Fruit fly (Drosophila melanogaster) whole organism, prepupa: Measurements from ENCODE around the gene CG13607.

Experiments
- Blimp-1 ChIP-seq: fragments of 200-800 bp; sonication (Bioruptor generic); optimal IDR thresholded peaks from 3 replicates; lab custom pipeline; 2017; ENCODE audit warnings: missing biosample characterization, missing genetic modification characterization, mild to moderate bottlenecking, moderate library complexity, missing genetic modification reagents
- CG10631 ChIP-seq: fragments of 200-800 bp; sonication (Bioruptor generic); optimal IDR thresholded peaks from 2 replicates; lab custom pipeline; 2016; ENCODE audit warnings: missing biosample characterization, missing genetic modification characterization
- CG10669 ChIP-seq: fragments of 200-800 bp; sonication (Bioruptor generic); optimal IDR thresholded peaks from 3 replicates; lab custom pipeline; 2018; ENCODE audit warnings: missing biosample characterization, mild to moderate bottlenecking, missing genetic modification characterization, moderate library complexity
- CG11294 ChIP-seq: fragments of 200-800 bp; sonication (Bioruptor generic); IDR thresholded peaks from 2 replicates; pipeline ENCODE4 v1.3.6; 2022; ENCODE audit warnings: missing biosample characterization, missing genetic modification characterization
- CG11762 ChIP-seq: fragments of 200-800 bp; sonication (Bioruptor generic); optimal IDR thresholded peaks from 3 replicates; lab custom pipeline; 2016; ENCODE audit warnings: missing biosample characterization, missing genetic modification characterization; ENCODE audit not compliant: insufficient read depth
- CG15336 ChIP-seq: fragments of 200-800 bp; sonication (Bioruptor generic); IDR thresholded peaks from 2 replicates; pipeline ENCODE4 v1.3.6; 2022; ENCODE audit warnings: missing biosample characterization, missing genetic modification characterization
- CG1621 ChIP-seq: fragments of 200-800 bp; sonication (Bioruptor generic); optimal IDR thresholded peaks from 3 replicates; lab custom pipeline; 2018; ENCODE audit warnings: missing biosample characterization, mild to moderate bottlenecking, missing genetic modification characterization
- CG16779 ChIP-seq: fragments of 200-800 bp; sonication (Bioruptor generic); optimal IDR thresholded peaks from 3 replicates; lab custom pipeline; 2017; ENCODE audit warnings: missing biosample characterization, mild to moderate bottlenecking, missing genetic modification characterization
- CG3032 ChIP-seq: fragments of 200-800 bp; optimal IDR thresholded peaks from 2 replicates; lab custom pipeline; 2019; ENCODE audit warnings: missing biosample characterization, mild to moderate bottlenecking, missing genetic modification characterization, moderate library complexity
- CG31627 ChIP-seq: fragments of 200-800 bp; sonication (Bioruptor generic); optimal IDR thresholded peaks from 3 replicates; lab custom pipeline; 2016; ENCODE audit warnings: missing biosample characterization, missing genetic modification characterization
- CG34406 ChIP-seq: fragments of 200-800 bp; sonication (Bioruptor generic); optimal IDR thresholded peaks from 3 replicates; lab custom pipeline; 2016; ENCODE audit warnings: missing biosample characterization, missing genetic modification characterization
- CG3919 ChIP-seq: fragments of 200-800 bp; sonication (Bioruptor generic); optimal IDR thresholded peaks from 3 replicates; lab custom pipeline; 2016; ENCODE audit warnings: missing biosample characterization, missing genetic modification characterization
- CG6163 ChIP-seq: fragments of 200-800 bp; sonication (Bioruptor generic); IDR thresholded peaks from 3 replicates; pipeline ENCODE4 v1.3.6; 2022; ENCODE audit warnings: missing biosample characterization, missing genetic modification characterization
- CG6276 ChIP-seq: fragments of 200-800 bp; sonication (Bioruptor generic); optimal IDR thresholded peaks from 2 replicates; lab custom pipeline; 2017; ENCODE audit warnings: missing biosample characterization, mild to moderate bottlenecking, missing genetic modification characterization
- CG6792 ChIP-seq: fragments of 200-800 bp; sonication (Bioruptor generic); optimal IDR thresholded peaks from 3 replicates; lab custom pipeline; 2016; ENCODE audit warnings: missing biosample characterization, missing genetic modification characterization
- CG6808 ChIP-seq: fragments of 200-800 bp; sonication (Bioruptor generic); optimal IDR thresholded peaks from 3 replicates; lab custom pipeline; 2017; ENCODE audit warnings: missing biosample characterization, missing genetic modification characterization, mild to moderate bottlenecking, moderate library complexity, missing genetic modification reagents
- CG6854 ChIP-seq: fragments of 200-800 bp; sonication (Bioruptor generic); optimal IDR thresholded peaks from 2 replicates; lab custom pipeline; 2017; ENCODE audit warnings: missing biosample characterization, mild to moderate bottlenecking, missing genetic modification characterization
- CG7368 ChIP-seq: fragments of 200-800 bp; sonication (Bioruptor generic); optimal IDR thresholded peaks from 3 replicates; lab custom pipeline; 2016; ENCODE audit warnings: missing biosample characterization, missing genetic modification characterization
- CG8319 ChIP-seq: fragments of 200-800 bp; sonication (Bioruptor generic); optimal IDR thresholded peaks from 3 replicates; lab custom pipeline; 2016; ENCODE audit warnings: missing biosample characterization, missing genetic modification characterization
- CG8632 ChIP-seq: fragments of 200-800 bp; sonication (Bioruptor generic); optimal IDR thresholded peaks from 3 replicates; lab custom pipeline; 2016; ENCODE audit warnings: missing biosample characterization, missing genetic modification characterization
- CG9139 ChIP-seq: fragments of 200-800 bp; sonication (Bioruptor generic); optimal IDR thresholded peaks from 3 replicates; lab custom pipeline; 2017; ENCODE audit warnings: missing biosample characterization, mild to moderate bottlenecking, missing genetic modification characterization
- Eip75B ChIP-seq: fragments of 200-800 bp; sonication (Bioruptor generic); optimal IDR thresholded peaks from 3 replicates; lab custom pipeline; 2016; ENCODE audit warnings: missing biosample characterization, missing genetic modification characterization
- Eip78C ChIP-seq: fragments of 200-800 bp; sonication (Bioruptor generic); peaks from one replicate; lab custom pipeline; 2016; ENCODE audit warnings: missing biosample characterization, missing genetic modification characterization
- Ets21C ChIP-seq: fragments of 200-800 bp; sonication (Bioruptor generic); optimal IDR thresholded peaks from 3 replicates; lab custom pipeline; 2016; ENCODE audit warnings: missing biosample characterization, missing genetic modification characterization
- Ets96B ChIP-seq: fragments of 200-800 bp; optimal IDR thresholded peaks from 2 replicates; lab custom pipeline; 2019; ENCODE audit warnings: missing biosample characterization, mild to moderate bottlenecking, missing genetic modification characterization, moderate library complexity
- Hr38 ChIP-seq: sonication (Bioruptor generic); optimal IDR thresholded peaks from 2 replicates; lab custom pipeline; 2016; ENCODE audit warnings: missing biosample characterization, missing genetic modification characterization
- Hr4 ChIP-seq: fragments of 200-800 bp; sonication (Bioruptor generic); optimal IDR thresholded peaks from 3 replicates; lab custom pipeline; 2016; ENCODE audit warnings: missing biosample characterization, missing genetic modification characterization
- Lpt ChIP-seq: fragments of 200-800 bp; sonication (Bioruptor generic); optimal IDR thresholded peaks from 3 replicates; lab custom pipeline; 2016; ENCODE audit warnings: missing biosample characterization, missing genetic modification characterization
- Met ChIP-seq: fragments of 200-800 bp; sonication (Bioruptor generic); optimal IDR thresholded peaks from 3 replicates; lab custom pipeline; 2016; ENCODE audit warnings: missing biosample characterization, missing genetic modification characterization
- OdsH ChIP-seq: fragments of 200-800 bp; sonication (Bioruptor generic); optimal IDR thresholded peaks from 3 replicates; lab custom pipeline; 2016; ENCODE audit warnings: missing biosample characterization, missing genetic modification characterization
- Smox ChIP-seq: fragments of 200-800 bp; sonication (Bioruptor generic); optimal IDR thresholded peaks from 3 replicates; lab custom pipeline; 2016; ENCODE audit warnings: missing biosample characterization, missing genetic modification characterization
- Sox102F ChIP-seq: fragments of 200-800 bp; sonication (Bioruptor generic); optimal IDR thresholded peaks from 2 replicates; lab custom pipeline; 2016; ENCODE audit warnings: missing biosample characterization, mild to moderate bottlenecking, missing genetic modification characterization
- Sox15 ChIP-seq: fragments of 200-800 bp; sonication (Bioruptor generic); optimal IDR thresholded peaks from 3 replicates; lab custom pipeline; 2016; ENCODE audit warnings: missing biosample characterization, missing genetic modification characterization
- achi ChIP-seq: fragments of 200-800 bp; sonication (Bioruptor generic); optimal IDR thresholded peaks from 3 replicates; lab custom pipeline; 2016; ENCODE audit warnings: missing biosample characterization, missing genetic modification characterization
- acj6 ChIP-seq: fragments of 200-800 bp; sonication (Bioruptor generic); optimal IDR thresholded peaks from 3 replicates; lab custom pipeline; 2016; ENCODE audit warnings: missing biosample characterization, missing genetic modification characterization
- cyc ChIP-seq: fragments of 200-800 bp; sonication (Bioruptor generic); optimal IDR thresholded peaks from 3 replicates; lab custom pipeline; 2016; ENCODE audit warnings: missing biosample characterization, missing genetic modification characterization
- dac ChIP-seq: fragments of 200-800 bp; sonication (Bioruptor generic); optimal IDR thresholded peaks from 2 replicates; lab custom pipeline; 2017; ENCODE audit warnings: missing biosample characterization, mild to moderate bottlenecking, missing genetic modification characterization
- dsx ChIP-seq: fragments of 200-800 bp; optimal IDR thresholded peaks from 3 replicates; lab custom pipeline; 2019; ENCODE audit warnings: missing biosample characterization, mild to moderate bottlenecking, missing genetic modification characterization, moderate library complexity; ENCODE audit not compliant: poor library complexity, severe bottlenecking
- eg ChIP-seq: fragments of 200-800 bp; sonication (Bioruptor generic); IDR thresholded peaks from 3 replicates; pipeline ENCODE4 v1.3.6; 2022; ENCODE audit warnings: missing biosample characterization, missing genetic modification characterization
- esn ChIP-seq: fragments of 200-800 bp; sonication (Bioruptor generic); optimal IDR thresholded peaks from 2 replicates; lab custom pipeline; 2016; ENCODE audit warnings: missing biosample characterization, mild to moderate bottlenecking, missing genetic modification characterization, moderate library complexity
- fd59A ChIP-seq: fragments of 200-800 bp; sonication (Bioruptor generic); optimal IDR thresholded peaks from 2 replicates; lab custom pipeline; 2017; ENCODE audit warnings: missing biosample characterization, mild to moderate bottlenecking, missing genetic modification characterization, missing genetic modification reagents
- fd85E ChIP-seq: fragments of 200-800 bp; sonication (Bioruptor generic); optimal IDR thresholded peaks from 3 replicates; lab custom pipeline; 2016; ENCODE audit warnings: missing biosample characterization, missing genetic modification characterization
- fkh ChIP-seq: fragments of 200-800 bp; sonication (Bioruptor generic); optimal IDR thresholded peaks from 3 replicates; lab custom pipeline; 2017; ENCODE audit warnings: missing biosample characterization, mild to moderate bottlenecking, missing genetic modification characterization, moderate library complexity
- net ChIP-seq: fragments of 200-800 bp; sonication (Bioruptor generic); optimal IDR thresholded peaks from 3 replicates; lab custom pipeline; 2016; ENCODE audit warnings: missing biosample characterization, missing genetic modification characterization
- pdm3 ChIP-seq: fragments of 200-800 bp; sonication (Bioruptor generic); optimal IDR thresholded peaks from 3 replicates; lab custom pipeline; 2016; ENCODE audit warnings: missing biosample characterization, missing genetic modification characterization
- salr ChIP-seq, 2 experiments: fragments of 200-800 bp; sonication (Bioruptor generic); optimal IDR thresholded peaks; 3 replicates each; lab custom pipeline; 2016 to 2018; ENCODE audit warnings: missing biosample characterization in 2 of 2, missing genetic modification characterization in 2 of 2, mild to moderate bottlenecking in 1 of 2
- spab ChIP-seq: fragments of 200-800 bp; sonication (Bioruptor generic); optimal IDR thresholded peaks from 2 replicates; lab custom pipeline; 2017; ENCODE audit warnings: missing biosample characterization, mild to moderate bottlenecking, missing genetic modification characterization, missing genetic modification reagents
- ss ChIP-seq, 2 experiments: fragments of 200-800 bp; sonication (Bioruptor generic); optimal IDR thresholded peaks; 2 replicates in 1 of 2; 3 replicates in 1 of 2; lab custom pipeline; 2017 to 2018; ENCODE audit warnings: mild to moderate bottlenecking in 2 of 2, missing biosample characterization in 2 of 2, missing genetic modification characterization in 2 of 2, moderate library complexity in 1 of 2
- topi ChIP-seq: fragments of 200-800 bp; sonication (Bioruptor generic); optimal IDR thresholded peaks from 3 replicates; lab custom pipeline; 2016; ENCODE audit warnings: missing biosample characterization, missing genetic modification characterization
- vri ChIP-seq: fragments of 200-800 bp; sonication (Bioruptor generic); optimal IDR thresholded peaks from 3 replicates; lab custom pipeline; 2016; ENCODE audit warnings: missing biosample characterization, mild to moderate bottlenecking, missing genetic modification characterization

The CG13607 gene

dm6 chr3R:24079110-24079509 is 37.0 kb downstream of the CG13607 start (continued):
- no peak for TF ChIP-seq CG11762
- no peak for TF ChIP-seq Hr38 (GFP tag; lab: Kevin White, UChicago)
- TF ChIP-seq pdm3: peak; percentile 8
- TF ChIP-seq achi: peak; percentile 30
- no peak for TF ChIP-seq Sox102F (GFP tag; lab: Kevin White, UChicago)
- TF ChIP-seq OdsH (GFP tag; lab: Kevin White, UChicago): peak; percentile 10

- TF ChIP-seq CG15336 (GFP tag; lab: Robert Waterston, UW) (no peak), CG6808 (GFP tag; lab: Kevin White, UChicago) (peak; percentile 6), pdm3 (peak; percentile 6), CG31627 (GFP tag; lab: Kevin White, UChicago) (no peak), CG6854 (GFP tag; lab: Kevin White, UChicago) (no peak), Smox (no peak), esn (GFP tag; lab: Kevin White, UChicago) (no peak), vri (GFP tag; lab: Kevin White, UChicago) (no peak), Sox102F (GFP tag; lab: Kevin White, UChicago) (no peak), CG9139 (GFP tag; lab: Kevin White, UChicago) (no peak), net (GFP tag; lab: Kevin White, UChicago) (no peak), Eip75B (GFP tag; lab: Kevin White, UChicago) (peak; percentile 12), Ets96B (peak; percentile 6), acj6 (no peak), CG1621 (tag; lab: Kevin White, UChicago) (no peak), cyc (GFP tag; lab: Kevin White, UChicago) (no peak), topi (GFP tag; lab: Kevin White, UChicago) (no peak), CG7368 (GFP tag; lab: Kevin White, UChicago) (no peak), CG8632 (GFP tag; lab: Kevin White, UChicago) (no peak), Lpt (GFP tag; lab: Kevin White, UChicago) (no peak), Sox15 (no peak), CG6276 (GFP tag; lab: Kevin White, UChicago) (no peak), Blimp-1 (GFP tag; lab: Kevin White, UChicago) (no peak), CG11762 (no peak), spab (GFP tag; lab: Kevin White, UChicago) (peak; percentile 16), fd85E (no peak), CG34406 (GFP tag; lab: Kevin White, UChicago) (no peak), CG3919 (GFP tag; lab: Kevin White, UChicago) (no peak), ss (GFP tag; optimal IDR thresholded peaks at IDR 0.05; lab: Kevin White, UChicago) (no peak), Hr4 (GFP tag; lab: Kevin White, UChicago) (peak; percentile 12), Met (GFP tag; lab: Kevin White, UChicago) (no peak), salr (GFP tag; optimal IDR thresholded peaks at IDR 0.05; lab: Kevin White, UChicago) (peak in 1 of 2 experiments; percentile 10), OdsH (GFP tag; lab: Kevin White, UChicago) (peak; percentile 14), CG10669 (peak; percentile 25), dsx (no peak), fd59A (no peak), CG6163 (no peak), CG8319 (GFP tag; lab: Kevin White, UChicago) (no peak), achi (no peak), Eip78C (GFP tag; lab: Kevin White, UChicago) (peak; percentile 55), CG10631 (peak; percentile 37), CG6792 (GFP tag; lab: Kevin White, UChicago) (no peak), CG11294 (no peak), CG3032 (tag; lab: Kevin White, UChicago) (no peak), dac (GFP tag; lab: Kevin White, UChicago) (no peak), CG16779 (tag; lab: Kevin White, UChicago) (no peak), eg (no peak), Hr38 (GFP tag; lab: Kevin White, UChicago) (no peak), fkh (GFP tag; lab: Kevin White, UChicago) (no peak), Ets21C (GFP tag; lab: Kevin White, UChicago) (no peak)
Measured at dm6 chr3R:24073703-24074102, 42.4 kb downstream of the CG13607 start.
